Worm (Caenorhabditis elegans) whole organism, mixed stage, embryonic: ENCODE data around the gene ctl-2.

ENCODE experiments used
- M03D4.4 ChIP-seq: sonication (generic microtip); optimal IDR thresholded peaks from 2 replicates; lab custom pipeline; 2017; ENCODE audit warnings: mild to moderate bottlenecking, missing genetic modification characterization, missing compliant biosample characterization
- bed-3 ChIP-seq: fragments of 200-800 bp; sonication (Bioruptor generic); optimal IDR thresholded peaks from 3 replicates; lab custom pipeline; 2018; ENCODE audit warnings: mild to moderate bottlenecking, missing genetic modification characterization, moderate library complexity, missing compliant biosample characterization
- ces-1 ChIP-seq: fragments of 150-350 bp; optimal IDR thresholded peaks from 2 replicates; lab custom pipeline; 2014; ENCODE audit warnings: missing biosample characterization, missing genetic modification reagents, missing genetic modification characterization
- cnd-1 ChIP-seq: fragments of 200-800 bp; sonication (Bioruptor generic); optimal IDR thresholded peaks from 2 replicates; lab custom pipeline; 2018; ENCODE audit warnings: mild to moderate bottlenecking, missing genetic modification characterization, missing compliant biosample characterization
- drap-1 ChIP-seq: fragments of 200-800 bp; sonication (Bioruptor generic); optimal IDR thresholded peaks from 3 replicates; lab custom pipeline; 2018; ENCODE audit warnings: mild to moderate bottlenecking, missing genetic modification characterization, missing compliant biosample characterization
- elt-1 ChIP-seq: sonication (generic microtip); optimal IDR thresholded peaks from 2 replicates; lab custom pipeline; 2017; ENCODE audit warnings: missing genetic modification characterization, mild to moderate bottlenecking, missing compliant biosample characterization, antibody characterized with exemption, moderate library complexity, borderline replicate concordance; ENCODE audit not compliant: insufficient read depth
- flh-1 ChIP-seq: fragments of 200-800 bp; sonication (Bioruptor generic); optimal IDR thresholded peaks from 2 replicates; lab custom pipeline; 2018; ENCODE audit warnings: mild to moderate bottlenecking, missing genetic modification characterization, moderate library complexity, missing compliant biosample characterization
- ham-2 ChIP-seq: fragments of 200-800 bp; sonication (Bioruptor generic); optimal IDR thresholded peaks from 2 replicates; lab custom pipeline; 2018; ENCODE audit warnings: mild to moderate bottlenecking, missing genetic modification characterization, missing compliant biosample characterization
- hlh-1 ChIP-seq: fragments of 150-350 bp; optimal IDR thresholded peaks from 2 replicates; lab custom pipeline; 2014; ENCODE audit warnings: missing biosample characterization, missing genetic modification reagents, missing genetic modification characterization
- lin-13 ChIP-seq: fragments of 150-350 bp; optimal IDR thresholded peaks from 2 replicates; lab custom pipeline; 2014; ENCODE audit warnings: missing biosample characterization, missing genetic modification characterization
- lin-32 ChIP-seq: fragments of 200-800 bp; sonication (Bioruptor generic); optimal IDR thresholded peaks from 2 replicates; lab custom pipeline; 2018; ENCODE audit warnings: mild to moderate bottlenecking, missing genetic modification characterization, missing compliant biosample characterization
- lsy-2 ChIP-seq: fragments of 150-350 bp; optimal IDR thresholded peaks from 2 replicates; lab custom pipeline; 2014; ENCODE audit warnings: missing biosample characterization, missing genetic modification characterization
- mab-5 ChIP-seq: fragments of 150-350 bp; optimal IDR thresholded peaks from 2 replicates; lab custom pipeline; 2014; ENCODE audit warnings: missing biosample characterization, missing genetic modification characterization
- mep-1 ChIP-seq: fragments of 150-350 bp; optimal IDR thresholded peaks from 2 replicates; lab custom pipeline; 2017; ENCODE audit warnings: missing biosample characterization, missing genetic modification reagents, missing genetic modification characterization, inconsistent platforms
- mls-2 ChIP-seq: sonication (generic microtip); optimal IDR thresholded peaks from 2 replicates; lab custom pipeline; 2016; ENCODE audit warnings: mild to moderate bottlenecking, missing genetic modification characterization, moderate library complexity, missing compliant biosample characterization
- nhr-12 ChIP-seq: fragments of 150-350 bp; optimal IDR thresholded peaks from 2 replicates; lab custom pipeline; 2014; ENCODE audit warnings: missing biosample characterization, missing genetic modification characterization
- nhr-2 ChIP-seq: fragments of 150-350 bp; optimal IDR thresholded peaks from 2 replicates; lab custom pipeline; 2014; ENCODE audit warnings: missing biosample characterization, missing genetic modification characterization
- nhr-237 ChIP-seq: fragments of 150-350 bp; optimal IDR thresholded peaks from 2 replicates; lab custom pipeline; 2014; ENCODE audit warnings: missing biosample characterization, missing genetic modification characterization
- nhr-76 ChIP-seq: sonication (generic microtip); optimal IDR thresholded peaks from 2 replicates; lab custom pipeline; 2017; ENCODE audit warnings: missing biosample characterization, missing genetic modification characterization
- pha-4 ChIP-seq: fragments of 150-350 bp; optimal IDR thresholded peaks from 2 replicates; lab custom pipeline; 2018; ENCODE audit warnings: missing biosample characterization, missing genetic modification reagents, missing genetic modification characterization
- sem-2 ChIP-seq: fragments of 200-800 bp; sonication (Bioruptor generic); optimal IDR thresholded peaks from 2 replicates; lab custom pipeline; 2018; ENCODE audit warnings: mild to moderate bottlenecking, missing genetic modification characterization, missing compliant biosample characterization
- sptf-1 ChIP-seq: sonication (generic microtip); optimal IDR thresholded peaks from 2 replicates; lab custom pipeline; 2017; ENCODE audit warnings: mild to moderate bottlenecking, missing genetic modification characterization, moderate library complexity, missing compliant biosample characterization
- tbx-8 ChIP-seq: fragments of 200-800 bp; sonication (Bioruptor generic); optimal IDR thresholded peaks from 2 replicates; lab custom pipeline; 2018; ENCODE audit warnings: mild to moderate bottlenecking, missing genetic modification characterization, moderate library complexity, missing compliant biosample characterization
- unc-120 ChIP-seq: sonication (generic microtip); optimal IDR thresholded peaks from 2 replicates; lab custom pipeline; 2017; ENCODE audit warnings: missing genetic modification characterization, missing compliant biosample characterization; ENCODE audit not compliant: poor library complexity, severe bottlenecking
- unc-39 ChIP-seq: fragments of 150-350 bp; optimal IDR thresholded peaks from 2 replicates; lab custom pipeline; 2014; ENCODE audit warnings: missing biosample characterization, missing genetic modification characterization
- unc-62 ChIP-seq: fragments of 150-350 bp; optimal IDR thresholded peaks from 2 replicates; lab custom pipeline; 2014; ENCODE audit warnings: missing biosample characterization, missing genetic modification reagents, missing genetic modification characterization
- zip-8 ChIP-seq: fragments of 150-350 bp; optimal IDR thresholded peaks from 2 replicates; lab custom pipeline; 2014; ENCODE audit warnings: missing biosample characterization, missing genetic modification characterization
- ztf-11 ChIP-seq: fragments of 150-350 bp; optimal IDR thresholded peaks from 2 replicates; lab custom pipeline; 2014; ENCODE audit warnings: missing biosample characterization, missing genetic modification characterization

The ctl-2 gene

DNA sequence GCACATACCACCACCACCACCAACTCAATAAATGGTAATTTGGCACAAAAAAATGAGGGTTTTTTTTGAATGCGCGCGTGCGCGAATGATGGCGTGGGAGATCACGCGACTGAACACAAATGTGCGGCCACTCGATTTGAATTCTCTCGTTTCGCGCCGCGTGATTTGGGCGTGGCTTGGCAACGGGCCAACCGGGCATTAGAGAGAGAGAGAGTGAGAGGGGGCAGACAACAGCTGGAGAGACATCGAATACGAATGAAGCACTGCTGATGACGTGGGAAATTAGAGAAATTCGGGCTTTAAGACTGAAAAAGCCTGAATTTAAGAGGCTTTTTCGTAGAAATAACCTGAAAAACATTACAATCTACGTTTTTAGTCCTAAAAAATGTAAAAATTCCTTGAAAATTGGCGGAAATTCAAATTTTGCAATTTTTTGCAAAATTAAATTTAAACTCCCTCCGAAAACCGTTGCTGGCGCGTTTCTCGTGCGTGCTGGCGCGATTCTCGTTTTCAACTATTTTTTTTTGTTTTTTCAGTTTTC is 50.4 kb downstream of the ctl-2 start (continued):
- TF ChIP-seq sem-2 (GFP tag; lab: Kevin White, UChicago) (peak; percentile 19), mab-5 (tag; lab: Kevin White, UChicago) (no peak), nhr-2 (tag; lab: Kevin White, UChicago) (peak; percentile 31), nhr-237 (tag; lab: Kevin White, UChicago) (peak; percentile 53), nhr-76 (tag; lab: Kevin White, UChicago) (no peak), lin-32 (GFP tag; lab: Kevin White, UChicago) (peak; percentile 85)

DNA sequence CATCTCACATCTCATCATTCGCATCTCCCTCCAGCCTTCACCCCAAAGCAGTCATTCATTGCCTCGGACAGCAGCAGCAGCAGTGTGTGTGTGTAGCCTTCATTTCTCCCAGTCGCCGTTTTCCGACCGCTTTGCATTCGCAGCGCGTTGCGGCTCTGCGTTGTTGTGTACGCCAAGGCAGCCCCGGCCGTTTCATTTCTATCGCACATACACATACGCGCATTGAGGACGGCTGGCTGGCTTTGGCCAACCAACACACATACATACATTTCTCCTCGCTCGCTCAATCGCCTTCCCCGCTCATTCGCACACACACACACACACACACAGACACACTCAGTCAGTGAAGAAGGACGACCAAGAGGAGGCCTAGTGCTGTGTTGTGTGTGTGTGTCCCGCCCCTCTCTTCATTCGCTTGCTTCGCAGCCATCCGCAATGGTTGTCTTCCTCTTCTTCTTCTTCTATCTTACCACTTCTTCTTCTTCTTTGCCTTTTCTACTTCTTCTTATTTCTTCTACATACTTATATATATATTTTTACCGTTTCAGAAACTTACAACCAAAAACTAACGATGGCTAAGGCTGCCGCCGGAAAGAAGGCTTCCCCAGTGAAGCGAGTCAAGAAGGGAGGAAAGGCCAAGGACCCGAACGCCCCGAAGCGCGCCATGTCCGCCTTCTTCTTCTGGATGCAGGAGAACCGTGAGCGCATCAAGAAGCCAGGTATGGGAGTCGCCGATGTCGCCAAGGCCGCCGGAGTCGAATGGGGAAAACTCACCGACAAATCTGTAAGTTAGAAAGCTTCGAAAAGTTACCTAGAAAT is 51.5 kb downstream of the ctl-2 start, which contains the start of gene hmg-1.1:
TSS of gene hmg-1.1 (plus strand) at position 549 of the 819 bp plus-strand sequence.
- TF ChIP-seq mls-2 (tag; lab: Kevin White, UChicago): peak; percentile 90
- peak; percentile 65 for TF ChIP-seq nhr-237 (tag; lab: Kevin White, UChicago)
- peak; percentile 54 for TF ChIP-seq sem-2 (GFP tag; lab: Kevin White, UChicago)
- TF ChIP-seq bed-3 (GFP tag; lab: Kevin White, UChicago): peak; percentile 9
- peak; percentile 84 for TF ChIP-seq lin-13 (tag; lab: Kevin White, UChicago)
- TF ChIP-seq unc-120 (tag; lab: Kevin White, UChicago): peak; percentile 97
- TF ChIP-seq mep-1 (tag; lab: Kevin White, UChicago): peak; percentile 63
- TF ChIP-seq flh-1: peak; percentile 53
- no peak for TF ChIP-seq mab-5 (tag; lab: Kevin White, UChicago)
- peak; percentile 52 for TF ChIP-seq nhr-76 (tag; lab: Kevin White, UChicago)
- peak; percentile 73 for TF ChIP-seq cnd-1 (tag; lab: Kevin White, UChicago)
- TF ChIP-seq ztf-11 (tag; lab: Kevin White, UChicago): peak; percentile 41
- peak; percentile 77 for TF ChIP-seq pha-4 (tag; lab: Kevin White, UChicago)
- peak; percentile 26 for TF ChIP-seq lsy-2
- no peak for TF ChIP-seq nhr-2 (tag; lab: Kevin White, UChicago)
- peak; percentile 83 for TF ChIP-seq drap-1 (GFP tag; lab: Kevin White, UChicago)
- TF ChIP-seq ham-2: peak; percentile 97
- no peak for TF ChIP-seq tbx-8 (GFP tag; lab: Kevin White, UChicago)
- peak; percentile 50 for TF ChIP-seq lin-32 (GFP tag; lab: Kevin White, UChicago)
- TF ChIP-seq nhr-12 (tag; lab: Kevin White, UChicago): no peak
- TF ChIP-seq zip-8: no peak
- peak; percentile 62 for TF ChIP-seq hlh-1 (tag; lab: Kevin White, UChicago)
- TF ChIP-seq elt-1 (tag; lab: Kevin White, UChicago): no peak
- TF ChIP-seq M03D4.4 (tag; lab: Kevin White, UChicago): peak; percentile 81
- TF ChIP-seq sptf-1 (tag; lab: Kevin White, UChicago): peak; percentile 78
- TF ChIP-seq unc-62 (GFP tag; lab: Kevin White, UChicago): peak; percentile 25
- no peak for TF ChIP-seq unc-39 (tag; lab: Kevin White, UChicago)
- peak; percentile 22 for TF ChIP-seq ces-1 (GFP tag; lab: Kevin White, UChicago)
